Worm (Caenorhabditis elegans) whole organism, early embryonic: ENCODE measurements around the gene Y66D12A.21.

Experiments used
- B0310.2 ChIP-seq: sonication (generic microtip); optimal IDR thresholded peaks from 2 replicates; lab custom pipeline; 2016; ENCODE audit warnings: mild to moderate bottlenecking, missing genetic modification characterization, missing compliant biosample characterization
- F13C5.2 ChIP-seq: sonication (generic microtip); optimal IDR thresholded peaks from 2 replicates; lab custom pipeline; 2017; ENCODE audit warnings: mild to moderate bottlenecking, missing genetic modification characterization, inconsistent platforms, missing compliant biosample characterization
- ama-1 ChIP-seq: fragments of 150-350 bp; optimal IDR thresholded peaks from 2 replicates; lab custom pipeline; 2014
- ceh-36 ChIP-seq: sonication (generic microtip); optimal IDR thresholded peaks from 2 replicates; lab custom pipeline; 2016; ENCODE audit warnings: missing genetic modification characterization, inconsistent platforms, missing compliant biosample characterization
- ets-7 ChIP-seq: sonication (generic microtip); optimal IDR thresholded peaks from 2 replicates; lab custom pipeline; 2016; ENCODE audit warnings: missing genotype, missing genetic modification characterization, missing compliant biosample characterization
- flt-1 ChIP-seq: fragments of 200-800 bp; sonication (Bioruptor generic); IDR thresholded peaks from 2 replicates; pipeline ENCODE4 v1.3.6; 2022; ENCODE audit warnings: missing genetic modification characterization, missing compliant biosample characterization
- hmbx-1 ChIP-seq: sonication (generic microtip); optimal IDR thresholded peaks from 2 replicates; lab custom pipeline; 2016; ENCODE audit warnings: mild to moderate bottlenecking, missing genetic modification characterization, missing compliant biosample characterization
- hnd-1 ChIP-seq: sonication (generic microtip); optimal IDR thresholded peaks from 2 replicates; lab custom pipeline; 2016; ENCODE audit warnings: missing genetic modification characterization, missing compliant biosample characterization
- pes-1 ChIP-seq: fragments of 200-800 bp; sonication (Bioruptor generic); IDR thresholded peaks from 2 replicates; pipeline ENCODE4 v1.3.6; 2022; ENCODE audit warnings: missing genetic modification reagents, missing genetic modification characterization, missing compliant biosample characterization
- tbx-11 ChIP-seq: fragments of 200-800 bp; sonication (Bioruptor generic); IDR thresholded peaks from 2 replicates; pipeline ENCODE4 v1.3.6; 2022; ENCODE audit warnings: missing genetic modification characterization, missing compliant biosample characterization
- tbx-37 ChIP-seq: fragments of 200-800 bp; sonication (Bioruptor generic); conservative IDR thresholded peaks from 2 replicates; pipeline ENCODE4 v1.3.6; 2022; ENCODE audit warnings: missing genetic modification reagents, missing genetic modification characterization, missing compliant biosample characterization

DNA sequence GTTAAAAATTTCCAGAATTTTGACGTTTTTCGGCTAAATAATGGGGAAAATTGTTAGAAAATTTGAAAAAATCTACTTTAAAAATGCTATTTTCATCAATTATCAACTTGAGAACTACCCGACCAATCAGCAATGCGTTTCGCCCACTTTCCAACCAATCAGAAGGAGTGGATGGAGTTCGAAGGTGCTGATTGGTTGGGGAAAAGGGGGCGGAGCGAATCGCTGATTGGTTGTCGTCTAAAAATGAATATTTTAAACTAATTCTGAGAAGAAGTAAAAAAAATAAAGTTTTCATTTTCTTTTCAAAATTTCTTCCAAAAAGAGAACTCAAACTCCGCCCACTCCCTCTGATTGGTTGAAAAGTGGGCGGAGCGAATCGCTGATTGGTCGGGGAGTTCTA lies 14.9 kb downstream of the Y66D12A.21 start:
- TF ChIP-seq hmbx-1 (tag; lab: Kevin White, UChicago) (no peak), ama-1 (lab: Kevin White, UChicago) (no peak), ceh-36 (no peak), ets-7 (no peak), pes-1 (GFP tag; lab: Robert Waterston, UW) (no peak), flt-1 (no peak), tbx-37 (GFP tag; lab: Robert Waterston, UW) (no peak), F13C5.2 (tag; lab: Kevin White, UChicago) (no peak), tbx-11 (GFP tag; lab: Robert Waterston, UW) (no peak), hnd-1 (tag; lab: Kevin White, UChicago) (no peak), B0310.2 (no peak)
